Worm (Caenorhabditis elegans) whole organism, late embryonic: Measurements from ENCODE around the gene max-2.

Experiments
- C08G9.2 ChIP-seq: sonication (generic microtip); optimal IDR thresholded peaks from 2 replicates; lab custom pipeline; 2016; ENCODE audit warnings: mild to moderate bottlenecking, missing genetic modification characterization, moderate library complexity, missing compliant biosample characterization
- F13H6.1 ChIP-seq: sonication (generic microtip); optimal IDR thresholded peaks from 2 replicates; lab custom pipeline; 2016; ENCODE audit warnings: missing genetic modification characterization, missing compliant biosample characterization
- K02D7.2 ChIP-seq: sonication (generic microtip); optimal IDR thresholded peaks from 2 replicates; lab custom pipeline; 2017; ENCODE audit warnings: mild to moderate bottlenecking, missing genetic modification characterization, missing compliant biosample characterization
- K09A11.1 ChIP-seq: sonication (generic microtip); optimal IDR thresholded peaks from 2 replicates; lab custom pipeline; 2017; ENCODE audit warnings: antibody characterized with exemption, mild to moderate bottlenecking, missing genetic modification characterization, missing compliant biosample characterization; ENCODE audit not compliant: insufficient read depth
- T23F11.4 ChIP-seq: fragments of 200-800 bp; sonication (Bioruptor generic); optimal IDR thresholded peaks from 2 replicates; lab custom pipeline; 2018; ENCODE audit warnings: mild to moderate bottlenecking, missing genetic modification characterization, missing compliant biosample characterization
- Y22D7AL.16 ChIP-seq: sonication (generic microtip); optimal IDR thresholded peaks from 2 replicates; lab custom pipeline; 2016; ENCODE audit warnings: missing genetic modification characterization, missing compliant biosample characterization
- ahr-1 ChIP-seq: sonication (generic microtip); optimal IDR thresholded peaks from 2 replicates; lab custom pipeline; 2016; ENCODE audit warnings: missing genetic modification characterization, missing compliant biosample characterization
- ceh-18 ChIP-seq: sonication (generic microtip); optimal IDR thresholded peaks from 2 replicates; lab custom pipeline; 2016; ENCODE audit warnings: missing genetic modification characterization, missing compliant biosample characterization
- ceh-19 ChIP-seq: fragments of 200-800 bp; sonication (Bioruptor generic); optimal IDR thresholded peaks from 2 replicates; lab custom pipeline; 2018; ENCODE audit warnings: mild to moderate bottlenecking, missing genetic modification characterization, missing compliant biosample characterization
- ceh-2 ChIP-seq: sonication (generic microtip); optimal IDR thresholded peaks from 2 replicates; lab custom pipeline; 2016; ENCODE audit warnings: missing genotype, missing genetic modification characterization, missing compliant biosample characterization
- ceh-24 ChIP-seq: sonication (generic microtip); optimal IDR thresholded peaks from 2 replicates; lab custom pipeline; 2016; ENCODE audit warnings: mild to moderate bottlenecking, missing genetic modification characterization, missing compliant biosample characterization
- ceh-31 ChIP-seq: sonication (generic microtip); optimal IDR thresholded peaks from 2 replicates; lab custom pipeline; 2016; ENCODE audit warnings: missing genetic modification characterization, missing compliant biosample characterization
- ceh-34 ChIP-seq: sonication (generic microtip); optimal IDR thresholded peaks from 2 replicates; lab custom pipeline; 2016; ENCODE audit warnings: mild to moderate bottlenecking, missing genetic modification characterization, missing compliant biosample characterization
- ceh-6 ChIP-seq: fragments of 200-800 bp; sonication (Bioruptor generic); optimal IDR thresholded peaks from 2 replicates; lab custom pipeline; 2018; ENCODE audit warnings: mild to moderate bottlenecking, missing genetic modification characterization, missing compliant biosample characterization
- dmd-4 ChIP-seq: sonication (generic microtip); optimal IDR thresholded peaks from 2 replicates; lab custom pipeline; 2016; ENCODE audit warnings: borderline replicate concordance, missing genetic modification characterization, missing compliant biosample characterization
- elt-2 ChIP-seq: sonication (generic microtip); optimal IDR thresholded peaks from 2 replicates; lab custom pipeline; 2016; ENCODE audit warnings: missing genetic modification reagents, missing genetic modification characterization, missing compliant biosample characterization
- fax-1 ChIP-seq: sonication (generic microtip); optimal IDR thresholded peaks from 2 replicates; lab custom pipeline; 2016; ENCODE audit warnings: missing genotype, missing genetic modification characterization, missing compliant biosample characterization
- fkh-6 ChIP-seq: sonication (generic microtip); optimal IDR thresholded peaks from 2 replicates; lab custom pipeline; 2016; ENCODE audit warnings: missing genetic modification characterization, missing compliant biosample characterization
- hlh-13 ChIP-seq: fragments of 200-800 bp; sonication (Bioruptor generic); optimal IDR thresholded peaks from 2 replicates; lab custom pipeline; 2018; ENCODE audit warnings: mild to moderate bottlenecking, missing genetic modification characterization, missing compliant biosample characterization
- hlh-15 ChIP-seq: sonication (generic microtip); optimal IDR thresholded peaks from 2 replicates; lab custom pipeline; 2016; ENCODE audit warnings: missing genetic modification characterization, missing compliant biosample characterization
- hlh-30 ChIP-seq: sonication (generic microtip); optimal IDR thresholded peaks from 2 replicates; lab custom pipeline; 2017; ENCODE audit warnings: antibody characterized with exemption, missing genetic modification characterization, missing compliant biosample characterization; ENCODE audit not compliant: insufficient read depth
- hlh-6 ChIP-seq: sonication (generic microtip); optimal IDR thresholded peaks from 2 replicates; lab custom pipeline; 2016; ENCODE audit warnings: missing genotype, missing genetic modification characterization, missing compliant biosample characterization
- madf-2 ChIP-seq: sonication (generic microtip); optimal IDR thresholded peaks from 2 replicates; lab custom pipeline; 2017; ENCODE audit warnings: missing genetic modification characterization, missing compliant biosample characterization
- nhr-11 ChIP-seq: fragments of 150-350 bp; optimal IDR thresholded peaks from 2 replicates; lab custom pipeline; 2014; ENCODE audit warnings: missing biosample characterization, missing genetic modification characterization
- pat-9 ChIP-seq: fragments of 200-800 bp; sonication (Bioruptor generic); optimal IDR thresholded peaks from 2 replicates; lab custom pipeline; 2018; ENCODE audit warnings: mild to moderate bottlenecking, missing genetic modification characterization, moderate library complexity, missing compliant biosample characterization
- pax-1 ChIP-seq: fragments of 150-350 bp; optimal IDR thresholded peaks from 2 replicates; lab custom pipeline; 2014; ENCODE audit warnings: missing biosample characterization, missing genetic modification characterization
- pha-4 ChIP-seq: fragments of 150-350 bp; optimal IDR thresholded peaks from 2 replicates; lab custom pipeline; 2018; ENCODE audit warnings: missing biosample characterization, missing genetic modification reagents, missing genetic modification characterization
- pros-1 ChIP-seq: fragments of 150-350 bp; optimal IDR thresholded peaks from 2 replicates; lab custom pipeline; 2014; ENCODE audit warnings: missing biosample characterization, missing genetic modification reagents, missing genetic modification characterization
- sdc-2 ChIP-seq: sonication (generic microtip); optimal IDR thresholded peaks from 2 replicates; lab custom pipeline; 2016; ENCODE audit warnings: missing genotype, missing genetic modification characterization, missing compliant biosample characterization
- sox-4 ChIP-seq: sonication (generic microtip); optimal IDR thresholded peaks from 2 replicates; lab custom pipeline; 2017; ENCODE audit warnings: mild to moderate bottlenecking, missing genetic modification characterization, inconsistent platforms, missing compliant biosample characterization
- tbx-7 ChIP-seq: sonication (generic microtip); optimal IDR thresholded peaks from 2 replicates; lab custom pipeline; 2016; ENCODE audit warnings: missing genotype, missing genetic modification characterization, missing compliant biosample characterization
- ttx-3 ChIP-seq: sonication (generic microtip); optimal IDR thresholded peaks from 2 replicates; lab custom pipeline; 2016; ENCODE audit warnings: missing genetic modification reagents, missing genetic modification characterization, missing compliant biosample characterization
- unc-42 ChIP-seq: sonication (generic microtip); optimal IDR thresholded peaks from 2 replicates; lab custom pipeline; 2016; ENCODE audit warnings: missing genotype, missing genetic modification characterization, missing compliant biosample characterization
- unc-55 ChIP-seq: sonication (generic microtip); optimal IDR thresholded peaks from 2 replicates; lab custom pipeline; 2017; ENCODE audit warnings: missing biosample characterization, missing genetic modification reagents, missing genetic modification characterization
- unc-86 ChIP-seq: sonication (generic microtip); optimal IDR thresholded peaks from 2 replicates; lab custom pipeline; 2016; ENCODE audit warnings: missing genetic modification characterization, missing compliant biosample characterization
- zip-5 ChIP-seq: sonication (generic microtip); optimal IDR thresholded peaks from 2 replicates; lab custom pipeline; 2016; ENCODE audit warnings: missing genetic modification characterization, missing compliant biosample characterization
- ztf-16 ChIP-seq: sonication (generic microtip); optimal IDR thresholded peaks from 2 replicates; lab custom pipeline; 2017; ENCODE audit warnings: missing genetic modification characterization, missing compliant biosample characterization

max-2 gene

ce11 chrII:13066777-13067290, 41.2 kb upstream of the max-2 start:
- no peak for TF ChIP-seq C08G9.2 (tag; lab: Kevin White, UChicago)
- peak; percentile 5 for TF ChIP-seq ceh-31 (tag; lab: Kevin White, UChicago)
- TF ChIP-seq sox-4 (tag; lab: Kevin White, UChicago), result no peak
- peak; percentile 47 for TF ChIP-seq ceh-18 (tag; lab: Kevin White, UChicago)
- no peak for TF ChIP-seq hlh-30 (tag; lab: Kevin White, UChicago)
- TF ChIP-seq nhr-11, result no peak
- TF ChIP-seq, all 69 proteins: peak for 2

ce11 chrII:13065251-13065650, 39.6 kb upstream of the max-2 start:
- TF ChIP-seq K02D7.2 (tag; lab: Kevin White, UChicago), result no peak
- TF ChIP-seq ceh-18 (tag; lab: Kevin White, UChicago), result peak; percentile 21
- TF ChIP-seq unc-55, result peak; percentile 37
- no peak for TF ChIP-seq dmd-4 (tag; lab: Kevin White, UChicago)
- no peak for TF ChIP-seq ceh-2 (tag; lab: Kevin White, UChicago)
- TF ChIP-seq Y22D7AL.16, result no peak

- TF ChIP-seq ceh-2 (tag; lab: Kevin White, UChicago) (no peak), unc-86 (tag; lab: Kevin White, UChicago) (no peak), zip-5 (tag; lab: Kevin White, UChicago) (no peak), ceh-6 (GFP tag; lab: Kevin White, UChicago) (no peak), fax-1 (tag; lab: Kevin White, UChicago) (no peak), T23F11.4 (GFP tag; lab: Kevin White, UChicago) (no peak), ceh-34 (no peak), tbx-7 (tag; lab: Kevin White, UChicago) (no peak), ahr-1 (tag; lab: Kevin White, UChicago) (no peak), F13H6.1 (no peak), elt-2 (tag; lab: Kevin White, UChicago) (no peak)
These were observed 33.6 kb upstream of the max-2 start for ce11 chrII:13059196-13059595.

ce11 chrII:13056580-13056979, 30.9 kb upstream of the max-2 start, which contains the start of gene zyx-1:
TSS of gene zyx-1 (plus strand) at chrII:13056910.
- TF ChIP-seq hlh-13 (GFP tag; lab: Kevin White, UChicago) (no peak), sdc-2 (tag; lab: Kevin White, UChicago) (no peak), pat-9 (peak; percentile 31), ceh-2 (tag; lab: Kevin White, UChicago) (no peak), ceh-24 (tag; lab: Kevin White, UChicago) (no peak), ceh-19 (GFP tag; lab: Kevin White, UChicago) (peak; percentile 24), hlh-6 (tag; lab: Kevin White, UChicago) (no peak)

- TF ChIP-seq pax-1 (tag; lab: Kevin White, UChicago) (no peak), unc-42 (no peak), K09A11.1 (tag; lab: Kevin White, UChicago) (no peak), hlh-15 (tag; lab: Kevin White, UChicago) (no peak), pha-4 (tag; lab: Kevin White, UChicago) (no peak)
These were observed 27.8 kb upstream of the max-2 start for ce11 chrII:13053443-13053842.

- no peak for TF ChIP-seq ceh-31 (tag; lab: Kevin White, UChicago)
- no peak for TF ChIP-seq T23F11.4 (GFP tag; lab: Kevin White, UChicago)
- TF ChIP-seq Y22D7AL.16, result no peak
- no peak for TF ChIP-seq nhr-11
- no peak for TF ChIP-seq unc-55
- no peak for TF ChIP-seq fax-1 (tag; lab: Kevin White, UChicago)
- no peak for TF ChIP-seq pros-1 (tag; lab: Kevin White, UChicago)
- TF ChIP-seq ztf-16, result no peak
- TF ChIP-seq madf-2 (tag; lab: Kevin White, UChicago), result no peak
- TF ChIP-seq K02D7.2 (tag; lab: Kevin White, UChicago), result no peak
- TF ChIP-seq fkh-6 (tag; lab: Kevin White, UChicago), result no peak
- TF ChIP-seq ttx-3 (tag; lab: Kevin White, UChicago), result no peak
These were observed 24.4 kb upstream of the max-2 start for ce11 chrII:13050050-13050449.
